Fruit fly (Drosophila melanogaster): ENCODE data around the gene His4r.

His4r gene

DNA sequence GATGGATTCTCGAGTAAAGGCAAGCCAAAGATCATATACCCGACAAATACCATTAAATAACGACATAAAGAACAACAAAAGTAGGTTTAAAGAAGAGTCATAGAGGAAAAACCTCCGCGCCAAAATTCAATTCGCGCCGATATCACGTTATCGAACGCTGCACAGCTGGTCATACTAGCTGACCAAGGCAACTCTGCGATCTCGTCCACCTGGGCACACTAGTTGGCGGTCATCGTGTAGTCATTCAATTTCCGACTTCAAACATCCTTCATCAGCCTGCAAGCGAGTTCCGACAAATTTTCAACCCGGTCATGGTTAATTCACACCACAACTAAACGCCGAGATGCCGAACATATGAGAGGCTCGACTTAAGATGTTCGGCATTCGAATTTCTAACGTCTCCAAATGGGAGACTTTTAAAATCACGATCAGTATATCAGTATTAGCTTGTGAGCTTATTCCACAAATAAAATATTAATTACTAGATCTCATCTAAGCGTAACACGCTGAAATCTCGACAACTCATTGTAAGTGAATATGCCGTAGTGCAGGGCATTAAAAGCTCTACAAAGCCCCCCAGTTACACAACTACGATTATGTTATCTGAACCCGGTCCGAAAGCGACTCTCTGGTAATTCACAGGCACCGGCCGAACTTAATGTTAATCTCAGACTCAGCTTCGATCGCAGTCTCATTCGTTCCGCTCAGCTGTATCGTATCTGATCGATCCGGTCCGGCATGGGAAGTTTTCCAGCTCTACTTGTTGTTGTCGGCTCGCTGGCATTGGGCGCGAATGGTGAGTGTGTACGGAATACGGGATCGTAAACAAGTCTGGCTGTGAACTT, 31.4 kb downstream of the His4r start, which contains the start of gene CG3505 (continued):
- no peak for TF ChIP-seq Max (GFP tag; optimal IDR thresholded peaks at IDR 0.05)
- no peak for TF ChIP-seq CG33213 (GFP tag; optimal IDR thresholded peaks at IDR 0.05)
- peak; percentile 38 for TF ChIP-seq unpg (GFP tag; optimal IDR thresholded peaks at IDR 0.05)
- no peak for TF ChIP-seq CG17612 (GFP tag; IDR thresholded peaks at IDR 0.05)
- TF ChIP-seq CG1832 (GFP tag; optimal IDR thresholded peaks at IDR 0.05), result no peak
- no peak for TF ChIP-seq dmrt11E (tag; optimal IDR thresholded peaks at IDR 0.05)
- TF ChIP-seq CG31365 (tag; optimal IDR thresholded peaks at IDR 0.05), result peak; percentile 6
- peak; percentile 34 for TF ChIP-seq CG9817 (tag; optimal IDR thresholded peaks at IDR 0.05)
- TF ChIP-seq gcm2 (GFP tag; optimal IDR thresholded peaks at IDR 0.05), result peak; percentile 15
- peak; percentile 48 for TF ChIP-seq CG17359 (tag; optimal IDR thresholded peaks at IDR 0.05)
- TF ChIP-seq inv (GFP tag; IDR thresholded peaks at IDR 0.05; ENCODE audit: partially characterized antibody), result no peak
- TF ChIP-seq CG7963 (GFP tag; IDR thresholded peaks at IDR 0.05; ENCODE audit: partially characterized antibody), result 0 out of 3 replicates have a peak, but pooled peaks have one; percentile 37
- TF ChIP-seq br (optimal IDR thresholded peaks at IDR 0.05), result no peak
- peak; percentile 49; the same call in 1 of the 2 replicates for TF ChIP-seq Ada2b (GFP tag; IDR thresholded peaks at IDR 0.05)
- no peak for TF ChIP-seq CG1602 (GFP tag; optimal IDR thresholded peaks at IDR 0.05)
- TF ChIP-seq CG10565 (GFP tag; optimal IDR thresholded peaks at IDR 0.05), result no peak
- TF ChIP-seq Sin3A (optimal IDR thresholded peaks at IDR 0.05), result peak; percentile 63
- no peak for TF ChIP-seq CG11560 (tag; IDR thresholded peaks at IDR 0.05)
- TF ChIP-seq NfI (GFP tag; optimal IDR thresholded peaks at IDR 0.05), result peak; percentile 49
- TF ChIP-seq CG2712 (tag; optimal IDR thresholded peaks at IDR 0.05), result peak; percentile 17
- TF ChIP-seq CG1529 (GFP tag; optimal IDR thresholded peaks at IDR 0.05), result no peak
- TF ChIP-seq sug (tag; optimal IDR thresholded peaks at IDR 0.05), result peak; percentile 64
- TF ChIP-seq CG12769 (tag; optimal IDR thresholded peaks at IDR 0.05), result peak; percentile 87
- TF ChIP-seq row (GFP tag; IDR thresholded peaks at IDR 0.05), result peak; percentile 68
- peak; percentile 30 for TF ChIP-seq ems (GFP tag; optimal IDR thresholded peaks at IDR 0.05)
- peak; percentile 96 for TF ChIP-seq pzg (GFP tag; optimal IDR thresholded peaks at IDR 0.05)
- peak; percentile 29 for TF ChIP-seq eyg (GFP tag; optimal IDR thresholded peaks at IDR 0.05)
- peak; percentile 45 for TF ChIP-seq cwo (GFP tag; optimal IDR thresholded peaks at IDR 0.05)
- peak; percentile 29 for TF ChIP-seq CoRest (tag; optimal IDR thresholded peaks at IDR 0.05)
- TF ChIP-seq H2.0 (GFP tag; IDR thresholded peaks at IDR 0.05), result peak; percentile 44; the same call in 1 of the 2 replicates
- peak; percentile 67 for TF ChIP-seq Sry-δ (GFP tag; optimal IDR thresholded peaks at IDR 0.05)
- peak; percentile 20 for TF ChIP-seq CG8924 (tag; optimal IDR thresholded peaks at IDR 0.05)
- TF ChIP-seq CG15011 (GFP tag; optimal IDR thresholded peaks at IDR 0.05), result peak; percentile 42
- TF ChIP-seq CG14441 (GFP tag; IDR thresholded peaks at IDR 0.05), result peak; percentile 37; the same call in 1 of the 2 replicates
- TF ChIP-seq BtbVII (GFP tag; optimal IDR thresholded peaks at IDR 0.05), result peak; percentile 29
- no peak for TF ChIP-seq z (GFP tag; IDR thresholded peaks at IDR 0.05)
- peak; percentile 42 for TF ChIP-seq bab2 (GFP tag; optimal IDR thresholded peaks at IDR 0.05)
- peak; percentile 27 for TF ChIP-seq PHDP (tag; optimal IDR thresholded peaks at IDR 0.05)
- peak; percentile 62 for TF ChIP-seq CG3847 (GFP tag; IDR thresholded peaks at IDR 0.05)
- TF ChIP-seq pum (GFP tag; optimal IDR thresholded peaks at IDR 0.05), result peak; percentile 38
- TF ChIP-seq chm (GFP tag; IDR thresholded peaks at IDR 0.05), result peak; percentile 33; the same call in 1 of the 2 replicates
- peak; percentile 1 for TF ChIP-seq Hr3 (GFP tag; optimal IDR thresholded peaks at IDR 0.05)
- TF ChIP-seq CG12236 (GFP tag; optimal IDR thresholded peaks at IDR 0.05), result no peak
- peak; percentile 3 for TF ChIP-seq kay (GFP tag; optimal IDR thresholded peaks at IDR 0.05)
- TF ChIP-seq lmd (GFP tag; IDR thresholded peaks at IDR 0.05), result peak; percentile 14; the same call in 1 of the 2 replicates
- peak; percentile 19 for TF ChIP-seq CG15601 (tag; optimal IDR thresholded peaks at IDR 0.05)
- TF ChIP-seq mam (GFP tag; optimal IDR thresholded peaks at IDR 0.05), result peak; percentile 41
- peak; percentile 16 for TF ChIP-seq fd96Cb (tag; optimal IDR thresholded peaks at IDR 0.05)
- peak; percentile 27 for TF ChIP-seq CG7928 (GFP tag; optimal IDR thresholded peaks at IDR 0.05)
